Worm (Caenorhabditis elegans) whole organism, midembryonic: Measurements from ENCODE around the gene mtg-1.

Source experiments
- flt-1 ChIP-seq: fragments of 200-800 bp; sonication (Bioruptor generic); IDR thresholded peaks from 2 replicates; pipeline ENCODE4 v1.3.6; 2022; ENCODE audit warnings: missing genetic modification characterization, missing compliant biosample characterization
- klf-2 ChIP-seq: fragments of 200-800 bp; sonication (Bioruptor generic); conservative IDR thresholded peaks from 2 replicates; pipeline ENCODE4 v1.3.6; 2022; ENCODE audit warnings: missing genetic modification reagents, missing genetic modification characterization, missing compliant biosample characterization

ce11 chrIII:1508764-1509281 is 24.8 kb upstream of the mtg-1 start:
- no peak for TF ChIP-seq flt-1
- no peak for TF ChIP-seq klf-2 (GFP tag; lab: Robert Waterston, UW)
